Worm (Caenorhabditis elegans) whole organism, mixed stage, embryonic: Measurements from ENCODE around the gene K09E9.3.

Source experiments
- ces-1 ChIP-seq: fragments of 150-350 bp; optimal IDR thresholded peaks from 2 replicates; lab custom pipeline; 2014; ENCODE audit warnings: missing biosample characterization, missing genetic modification reagents, missing genetic modification characterization
- lin-13 ChIP-seq: fragments of 150-350 bp; optimal IDR thresholded peaks from 2 replicates; lab custom pipeline; 2014; ENCODE audit warnings: missing biosample characterization, missing genetic modification characterization
- unc-120 ChIP-seq: sonication (generic microtip); optimal IDR thresholded peaks from 2 replicates; lab custom pipeline; 2017; ENCODE audit warnings: missing genetic modification characterization, missing compliant biosample characterization; ENCODE audit not compliant: poor library complexity, severe bottlenecking

- TF ChIP-seq unc-120 (tag; lab: Kevin White, UChicago) (no peak), ces-1 (GFP tag; lab: Kevin White, UChicago) (no peak), lin-13 (tag; lab: Kevin White, UChicago) (no peak)
Measured at ce11 chrX:15626119-15626850, 12.7 kb upstream of the K09E9.3 start.
